Fruit fly (Drosophila melanogaster): ENCODE measurements around the gene Flad2.

The Flad2 gene

dm6 chr2L:13414525-13415481 is 2.5 kb downstream of the Flad2 start, which contains the start of the genes CG16956, CG42784 and CG43850 (continued):
- TF ChIP-seq MTF-1 (GFP tag; optimal IDR thresholded peaks at IDR 0.05; ENCODE audit: borderline replicate concordance) (peak; percentile 84), crol (GFP tag; IDR thresholded peaks at IDR 0.05) (peak; percentile 25; the same call in 1 of the 2 replicates), toy (GFP tag; IDR thresholded peaks at IDR 0.05) (no peak), pfk (GFP tag; optimal IDR thresholded peaks at IDR 0.05) (peak; percentile 58), CG6272 (GFP tag; IDR thresholded peaks at IDR 0.05) (no peak), gce (GFP tag; IDR thresholded peaks at IDR 0.05) (0 out of 3 replicates have a peak, but pooled peaks have one; percentile 52), Gug (GFP tag; IDR thresholded peaks at IDR 0.05) (no peak), vnd (GFP tag; IDR thresholded peaks at IDR 0.05; ENCODE audit: partially characterized antibody) (no peak), Nf-YA (GFP tag; IDR thresholded peaks at IDR 0.05) (0 out of 2 replicates have a peak, but pooled peaks have one; percentile 10), fd3F (GFP tag; optimal IDR thresholded peaks at IDR 0.05) (peak; percentile 59), grau (tag; optimal IDR thresholded peaks at IDR 0.05) (peak; percentile 57), Dbx (GFP tag; IDR thresholded peaks at IDR 0.05) (no peak), p53 (GFP tag; optimal IDR thresholded peaks at IDR 0.05) (no peak), lbe (GFP tag; optimal IDR thresholded peaks at IDR 0.05) (no peak), tx (GFP tag; optimal IDR thresholded peaks at IDR 0.05) (no peak), Sox100B (GFP tag; optimal IDR thresholded peaks at IDR 0.05) (peak; percentile 54), CG7357 (GFP tag; IDR thresholded peaks at IDR 0.05) (no peak), Max (GFP tag; optimal IDR thresholded peaks at IDR 0.05) (no peak), CG1529 (GFP tag; optimal IDR thresholded peaks at IDR 0.05) (peak; percentile 12), Mad (GFP tag; optimal IDR thresholded peaks at IDR 0.05) (peak; percentile 35), cg (GFP tag; optimal IDR thresholded peaks at IDR 0.05) (no peak), CG4854 (GFP tag; optimal IDR thresholded peaks at IDR 0.05) (no peak), CG17802 (tag; optimal IDR thresholded peaks at IDR 0.05) (no peak), CG4282 (GFP tag; optimal IDR thresholded peaks at IDR 0.05) (no peak), CoRest (tag; optimal IDR thresholded peaks at IDR 0.05) (no peak), CG10366 (GFP tag; IDR thresholded peaks at IDR 0.05) (no peak), CG5245 (GFP tag; optimal IDR thresholded peaks at IDR 0.05) (no peak), tap (tag; optimal IDR thresholded peaks at IDR 0.05) (peak; percentile 30), CG1792 (GFP tag; optimal IDR thresholded peaks at IDR 0.05) (no peak), cad (GFP tag; optimal IDR thresholded peaks at IDR 0.05) (no peak), croc (GFP tag; conservative IDR thresholded peaks at IDR 0.05) (no peak), row (GFP tag; IDR thresholded peaks at IDR 0.05) (no peak), D19B (GFP tag; optimal IDR thresholded peaks at IDR 0.05) (peak; percentile 32), CG4360 (GFP tag; IDR thresholded peaks at IDR 0.05) (no peak), CG32532 (GFP tag; IDR thresholded peaks at IDR 0.05) (peak; percentile 47; the same call in 1 of the 2 replicates), NFAT (GFP tag; IDR thresholded peaks at IDR 0.05) (peak; percentile 33; the same call in 1 of the 2 replicates), CG10147 (GFP tag; optimal IDR thresholded peaks at IDR 0.05) (peak; percentile 56), sc (optimal IDR thresholded peaks at IDR 0.05) (no peak), sc (GFP tag; optimal IDR thresholded peaks at IDR 0.05) (peak; percentile 7), CG12942 (GFP tag; optimal IDR thresholded peaks at IDR 0.05) (no peak), slp2 (GFP tag; optimal IDR thresholded peaks at IDR 0.05) (no peak), crp (GFP tag; optimal IDR thresholded peaks at IDR 0.05) (peak in 1 of 2 experiments; percentile 42), chinmo (GFP tag; IDR thresholded peaks at IDR 0.05; ENCODE audit: partially characterized antibody) (no peak), maf-S (GFP tag; optimal IDR thresholded peaks at IDR 0.05) (no peak), ato (GFP tag; IDR thresholded peaks at IDR 0.05; ENCODE audit: partially characterized antibody) (no peak), vvl (GFP tag; IDR thresholded peaks at IDR 0.05) (0 out of 2 replicates have a peak, but pooled peaks have one; percentile 60), CG2199 (GFP tag; IDR thresholded peaks at IDR 0.05) (no peak), CG9876 (GFP tag; optimal IDR thresholded peaks at IDR 0.05) (no peak), CG11093 (GFP tag; IDR thresholded peaks at IDR 0.05) (no peak)

Measured in whole organism, embryonic.